Fruit fly (Drosophila melanogaster) whole organism, embryonic: ENCODE data around the gene Sbf.
A peak's percentile ranks its signal among the peaks of the same experiment; 100 is the strongest.

Experiments used
- CG10267 ChIP-seq: fragments of 200-800 bp; sonication (Bioruptor generic); optimal IDR thresholded peaks from 2 replicates; lab custom pipeline; 2018; ENCODE audit warnings: missing biosample characterization, mild to moderate bottlenecking, missing genetic modification characterization, moderate library complexity
- CG12299 ChIP-seq: fragments of 200-800 bp; sonication (Bioruptor generic); optimal IDR thresholded peaks from 2 replicates; lab custom pipeline; 2018; ENCODE audit warnings: missing biosample characterization, mild to moderate bottlenecking, missing genetic modification characterization
- CG13624 ChIP-seq: fragments of 200-800 bp; sonication (Bioruptor generic); optimal IDR thresholded peaks from 2 replicates; lab custom pipeline; 2016; ENCODE audit warnings: missing biosample characterization, missing genetic modification characterization
- CG14441 ChIP-seq: fragments of 200-800 bp; sonication (Bioruptor generic); IDR thresholded peaks from 2 replicates; pipeline ENCODE4 v1.3.6; 2022; ENCODE audit warnings: missing biosample characterization, missing genetic modification characterization
- CG1792 ChIP-seq: fragments of 200-800 bp; sonication (Bioruptor generic); optimal IDR thresholded peaks from 2 replicates; lab custom pipeline; 2016; ENCODE audit warnings: missing biosample characterization, missing genetic modification characterization
- CG33213 ChIP-seq: fragments of 200-800 bp; sonication (Bioruptor generic); optimal IDR thresholded peaks from 3 replicates; lab custom pipeline; 2016; ENCODE audit warnings: missing biosample characterization, missing genetic modification characterization
- CG34376 ChIP-seq: fragments of 200-800 bp; sonication (Bioruptor generic); optimal IDR thresholded peaks from 2 replicates; lab custom pipeline; 2018; ENCODE audit warnings: missing biosample characterization, mild to moderate bottlenecking, missing genetic modification characterization
- CG3995 ChIP-seq: fragments of 200-800 bp; sonication (Bioruptor generic); optimal IDR thresholded peaks from 3 replicates; lab custom pipeline; 2016; ENCODE audit warnings: missing biosample characterization, missing genetic modification characterization
- CG5953 ChIP-seq: fragments of 200-800 bp; sonication (Bioruptor generic); IDR thresholded peaks from 2 replicates; pipeline ENCODE4 v1.3.6; 2022; ENCODE audit warnings: missing biosample characterization, missing genetic modification characterization
- CG7271 ChIP-seq: fragments of 200-800 bp; sonication (Bioruptor generic); optimal IDR thresholded peaks from 2 replicates; lab custom pipeline; 2018; ENCODE audit warnings: missing biosample characterization, mild to moderate bottlenecking, missing genetic modification characterization, moderate library complexity
- CG7928 ChIP-seq: fragments of 200-800 bp; sonication (Bioruptor generic); optimal IDR thresholded peaks from 2 replicates; lab custom pipeline; 2017; ENCODE audit warnings: missing biosample characterization, mild to moderate bottlenecking, missing genetic modification characterization
- Dip2 ChIP-seq: fragments of 200-800 bp; sonication (Bioruptor generic); IDR thresholded peaks from 2 replicates; pipeline ENCODE4 v1.3.6; 2022; ENCODE audit warnings: missing biosample characterization, missing genetic modification characterization
- Dll ChIP-seq: fragments of 200-800 bp; sonication (Bioruptor generic); IDR thresholded peaks from 4 replicates; pipeline ENCODE4 v1.3.6; 2022; ENCODE audit warnings: missing biosample characterization, missing genetic modification characterization; ENCODE audit not compliant: partially characterized antibody
- HHEX ChIP-seq: fragments of 200-800 bp; sonication (Bioruptor generic); optimal IDR thresholded peaks from 3 replicates; lab custom pipeline; 2017; ENCODE audit warnings: missing biosample characterization, mild to moderate bottlenecking, missing genetic modification characterization, missing genetic modification reagents
- HLH54F ChIP-seq: fragments of 200-800 bp; sonication (Bioruptor generic); optimal IDR thresholded peaks from 3 replicates; lab custom pipeline; 2016; ENCODE audit warnings: missing biosample characterization, missing genetic modification characterization
- Hr3 ChIP-seq: fragments of 200-800 bp; sonication (Bioruptor generic); optimal IDR thresholded peaks from 3 replicates; lab custom pipeline; 2016; ENCODE audit warnings: missing biosample characterization, missing genetic modification characterization
- Oaz ChIP-seq: fragments of 200-800 bp; sonication (Bioruptor generic); IDR thresholded peaks from 2 replicates; pipeline ENCODE4 v1.3.6; 2022; ENCODE audit warnings: missing biosample characterization, missing genetic modification characterization
- Pdp1 ChIP-seq, 2 experiments: fragments of 200-800 bp; sonication (Bioruptor generic); optimal IDR thresholded peaks; 3 replicates each; lab custom pipeline; 2016; ENCODE audit warnings: missing biosample characterization in 2 of 2, missing genetic modification characterization in 2 of 2, mild to moderate bottlenecking in 1 of 2, moderate library complexity in 1 of 2
- Sin3A ChIP-seq: fragments of >200 bp; optimal IDR thresholded peaks from 2 replicates; lab custom pipeline; 2018
- Six4 ChIP-seq: fragments of 200-800 bp; sonication (Bioruptor generic); optimal IDR thresholded peaks from 2 replicates; lab custom pipeline; 2016; ENCODE audit warnings: missing biosample characterization, missing genetic modification characterization
- Stat92E ChIP-seq, 3 experiments: fragments of >200 bp in 2 of 3; fragments of 200-800 bp in 1 of 3; sonication (Bioruptor generic) in 1 of 3; optimal IDR thresholded peaks; 2 replicates each; lab custom pipeline; 2017 to 2019; ENCODE audit warnings: missing biosample characterization in 3 of 3, missing genetic modification characterization in 3 of 3, mild to moderate bottlenecking in 1 of 3, moderate library complexity in 1 of 3
- TFAM ChIP-seq: fragments of 200-800 bp; sonication (Bioruptor generic); optimal IDR thresholded peaks from 2 replicates; lab custom pipeline; 2017; ENCODE audit warnings: missing biosample characterization, missing genetic modification characterization, inconsistent platforms
- Tbp ChIP-seq: fragments of >200 bp; optimal IDR thresholded peaks from 2 replicates; lab custom pipeline; 2018; ENCODE audit warnings: missing biosample characterization, missing genetic modification characterization
- YL-1 ChIP-seq: fragments of 200-800 bp; sonication (Bioruptor generic); optimal IDR thresholded peaks from 3 replicates; lab custom pipeline; 2017; ENCODE audit warnings: missing biosample characterization, mild to moderate bottlenecking, missing genetic modification characterization
- ab ChIP-seq: fragments of 200-800 bp; sonication (Bioruptor generic); optimal IDR thresholded peaks from 2 replicates; lab custom pipeline; 2016; ENCODE audit warnings: missing biosample characterization, missing genetic modification characterization
- amos ChIP-seq: fragments of 200-800 bp; sonication (Bioruptor generic); IDR thresholded peaks from 2 replicates; pipeline ENCODE4 v1.3.6; 2022; ENCODE audit warnings: missing biosample characterization, missing genetic modification characterization; ENCODE audit not compliant: partially characterized antibody
- cas ChIP-seq: fragments of 200-800 bp; sonication (Bioruptor generic); IDR thresholded peaks from 2 replicates; pipeline ENCODE4 v1.3.6; 2022; ENCODE audit warnings: missing biosample characterization, missing genetic modification characterization
- cg ChIP-seq: fragments of 200-800 bp; sonication (Bioruptor generic); optimal IDR thresholded peaks from 3 replicates; lab custom pipeline; 2019; ENCODE audit warnings: missing biosample characterization, mild to moderate bottlenecking, missing genetic modification characterization, moderate library complexity
- crc ChIP-seq: fragments of 200-800 bp; sonication (Bioruptor generic); optimal IDR thresholded peaks from 2 replicates; lab custom pipeline; 2016; ENCODE audit warnings: missing biosample characterization, missing genetic modification characterization
- dpn ChIP-seq, 2 experiments: fragments of 200-800 bp; sonication (Bioruptor generic); optimal IDR thresholded peaks; 3 replicates each; lab custom pipeline; 2016; ENCODE audit warnings: missing biosample characterization in 2 of 2, missing genetic modification characterization in 2 of 2
- ems ChIP-seq: fragments of 200-800 bp; sonication (Bioruptor generic); optimal IDR thresholded peaks from 3 replicates; lab custom pipeline; 2016; ENCODE audit warnings: missing biosample characterization, missing genetic modification characterization
- ftz-f1 ChIP-seq: fragments of 200-800 bp; sonication (Bioruptor generic); optimal IDR thresholded peaks from 2 replicates; lab custom pipeline; 2016; ENCODE audit warnings: missing biosample characterization, missing genetic modification characterization
- inv ChIP-seq: fragments of 200-800 bp; sonication (Bioruptor generic); IDR thresholded peaks from 2 replicates; pipeline ENCODE4 v1.3.6; 2022; ENCODE audit warnings: missing biosample characterization, missing genetic modification characterization; ENCODE audit not compliant: partially characterized antibody
- lilli ChIP-seq: fragments of 200-800 bp; sonication (Bioruptor generic); optimal IDR thresholded peaks from 3 replicates; lab custom pipeline; 2016; ENCODE audit warnings: missing biosample characterization, missing genetic modification characterization
- lola ChIP-seq, 3 experiments: fragments of >200 bp in 2 of 3; fragments of 200-800 bp in 1 of 3; sonication (Bioruptor generic) in 1 of 3; optimal IDR thresholded peaks; 2 replicates each; lab custom pipeline; 2017 to 2019; ENCODE audit warnings: missing biosample characterization in 3 of 3, missing genetic modification characterization in 3 of 3, mild to moderate bottlenecking in 1 of 3, moderate library complexity in 1 of 3
- maf-S ChIP-seq: fragments of 200-800 bp; sonication (Bioruptor generic); optimal IDR thresholded peaks from 2 replicates; lab custom pipeline; 2016; ENCODE audit warnings: missing biosample characterization, missing genetic modification characterization
- nerfin-2 ChIP-seq: fragments of 200-800 bp; sonication (Bioruptor generic); IDR thresholded peaks from 2 replicates; pipeline ENCODE4 v1.3.6; 2022; ENCODE audit warnings: missing biosample characterization, missing genetic modification characterization; ENCODE audit not compliant: partially characterized antibody
- pros ChIP-seq: fragments of 200-800 bp; sonication (Bioruptor generic); optimal IDR thresholded peaks from 3 replicates; lab custom pipeline; 2019; ENCODE audit warnings: missing biosample characterization, mild to moderate bottlenecking, missing genetic modification characterization, moderate library complexity
- seq ChIP-seq: fragments of 200-800 bp; sonication (Bioruptor generic); IDR thresholded peaks from 2 replicates; pipeline ENCODE4 v1.3.6; 2022; ENCODE audit warnings: missing biosample characterization, missing genetic modification characterization
- sqz ChIP-seq: fragments of 200-800 bp; sonication (Bioruptor generic); optimal IDR thresholded peaks from 3 replicates; lab custom pipeline; 2018; ENCODE audit warnings: missing biosample characterization, mild to moderate bottlenecking, missing genetic modification characterization
- sr ChIP-seq: fragments of 200-800 bp; sonication (Bioruptor generic); IDR thresholded peaks from 3 replicates; pipeline ENCODE4 v1.3.6; 2022; ENCODE audit warnings: missing biosample characterization, missing genetic modification characterization
- trem ChIP-seq: fragments of 200-800 bp; optimal IDR thresholded peaks from 3 replicates; lab custom pipeline; 2019; ENCODE audit warnings: missing biosample characterization, mild to moderate bottlenecking, missing genetic modification characterization, moderate library complexity
- trh ChIP-seq: fragments of 200-800 bp; sonication (Bioruptor generic); optimal IDR thresholded peaks from 2 replicates; lab custom pipeline; 2016; ENCODE audit warnings: missing biosample characterization, missing genetic modification characterization
- tup ChIP-seq: fragments of 200-800 bp; sonication (Bioruptor generic); optimal IDR thresholded peaks from 2 replicates; lab custom pipeline; 2016; ENCODE audit warnings: missing biosample characterization, mild to moderate bottlenecking, missing genetic modification characterization, moderate library complexity
- twi ChIP-seq: fragments of 200-800 bp; optimal IDR thresholded peaks from 2 replicates; lab custom pipeline; 2019; ENCODE audit warnings: missing biosample characterization, mild to moderate bottlenecking, missing genetic modification characterization, moderate library complexity
- zen2 ChIP-seq: fragments of 200-800 bp; sonication (Bioruptor generic); IDR thresholded peaks from 3 replicates; pipeline ENCODE4 v1.3.6; 2022; ENCODE audit warnings: missing biosample characterization, missing genetic modification characterization; ENCODE audit not compliant: partially characterized antibody
- zfh2 ChIP-seq: fragments of 200-800 bp; sonication (Bioruptor generic); optimal IDR thresholded peaks from 2 replicates; lab custom pipeline; 2016; ENCODE audit warnings: missing biosample characterization, missing genetic modification characterization

The Sbf gene

DNA sequence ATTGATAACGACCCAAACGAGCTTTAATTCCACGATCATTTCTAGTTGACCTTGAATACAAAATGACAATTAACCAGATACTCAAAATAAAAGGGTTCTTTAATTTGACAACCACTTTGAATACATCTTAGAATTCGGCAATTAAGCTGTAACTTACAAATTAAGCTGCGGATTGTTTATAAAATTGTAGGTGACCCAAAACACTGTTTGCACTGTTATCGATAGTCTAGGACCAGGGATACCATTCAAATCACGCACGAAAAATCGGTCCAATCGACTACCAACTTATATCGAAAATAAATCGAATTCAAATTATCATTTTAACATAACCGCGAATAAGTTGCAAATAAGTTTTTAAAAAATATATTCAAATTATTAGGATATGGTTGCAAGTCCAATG, 25.5 kb upstream of the Sbf start, which contains the start of gene Kyat (continued):
- TF ChIP-seq Dll (GFP tag; lab: Robert Waterston, UW) (peak; percentile 97), inv (GFP tag; lab: Robert Waterston, UW) (peak; percentile 96), seq (no peak), nerfin-2 (GFP tag; lab: Robert Waterston, UW) (peak; percentile 95), Six4 (GFP tag; lab: Kevin White, UChicago) (no peak), lilli (GFP tag; lab: Kevin White, UChicago) (peak; percentile 28), trh (no peak), Oaz (GFP tag; lab: Robert Waterston, UW) (no peak), CG13624 (GFP tag; lab: Kevin White, UChicago) (no peak), Hr3 (peak; percentile 55), tup (GFP tag; lab: Kevin White, UChicago) (no peak), maf-S (no peak), CG14441 (GFP tag; lab: Robert Waterston, UW) (no peak), CG3995 (peak; percentile 83), twi (tag; lab: Kevin White, UChicago) (no peak), pros (no peak), CG5953 (GFP tag; lab: Robert Waterston, UW) (no peak), cas (GFP tag; lab: Robert Waterston, UW) (no peak; the same call in 1 of the 2 replicates), sr (GFP tag; lab: Robert Waterston, UW) (no peak), sqz (GFP tag; lab: Kevin White, UChicago) (no peak), zen2 (GFP tag; lab: Robert Waterston, UW) (peak; percentile 98), CG34376 (no peak), YL-1 (GFP tag; lab: Kevin White, UChicago) (peak; percentile 69), CG10267 (peak; percentile 80), amos (GFP tag; lab: Robert Waterston, UW) (peak; percentile 99), lola (GFP tag; optimal IDR thresholded peaks at IDR 0.05; lab: Kevin White, UChicago) (peak in 1 of 3 experiments; percentile 7), HHEX (GFP tag; lab: Kevin White, UChicago) (no peak), TFAM (GFP tag; lab: Kevin White, UChicago) (no peak), CG12299 (no peak), CG33213 (GFP tag; lab: Kevin White, UChicago) (peak; percentile 4), crc (no peak), HLH54F (GFP tag; lab: Kevin White, UChicago) (no peak), cg (GFP tag; lab: Kevin White, UChicago) (peak; percentile 29), ftz-f1 (peak; percentile 88), CG7928 (GFP tag; lab: Kevin White, UChicago) (peak; percentile 92), Sin3A (lab: Kevin White, UChicago) (no peak), trem (tag; lab: Kevin White, UChicago) (peak; percentile 64)

DNA sequence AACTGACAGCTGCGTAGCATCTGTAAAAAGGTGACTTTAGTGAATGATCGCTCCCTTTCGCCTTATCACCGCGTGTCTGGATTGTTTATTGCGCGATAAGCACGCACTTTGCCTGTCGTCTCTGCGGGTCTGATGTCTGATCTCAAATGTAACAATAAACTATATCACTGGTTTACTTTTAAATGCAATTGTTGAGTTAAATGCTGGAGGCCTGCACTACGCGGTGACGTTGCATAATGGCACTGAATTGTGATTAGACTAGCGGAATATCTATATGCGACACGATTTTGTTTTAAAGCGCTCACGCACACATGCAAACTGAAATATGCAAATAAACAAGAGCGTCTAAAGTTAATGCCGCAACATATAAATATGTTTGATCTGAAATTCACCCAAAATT, 25.1 kb upstream of the Sbf start:
- no peak for TF ChIP-seq CG1792 (GFP tag; lab: Kevin White, UChicago)
- no peak for TF ChIP-seq CG7271 (tag; lab: Kevin White, UChicago)
- no peak for TF ChIP-seq zfh2 (GFP tag; lab: Kevin White, UChicago)
- peak in 1 of 2 experiments; percentile 88 for TF ChIP-seq Pdp1 (GFP tag; optimal IDR thresholded peaks at IDR 0.05; lab: Kevin White, UChicago)
- no peak for TF ChIP-seq Stat92E (GFP tag; optimal IDR thresholded peaks at IDR 0.05; lab: Kevin White, UChicago)
- no peak for TF ChIP-seq dpn (GFP tag; optimal IDR thresholded peaks at IDR 0.05; lab: Kevin White, UChicago)
- TF ChIP-seq CG3995, result peak; percentile 43
- peak; percentile 41 for TF ChIP-seq cg (GFP tag; lab: Kevin White, UChicago)
- no peak for TF ChIP-seq ems (GFP tag; lab: Kevin White, UChicago)
- no peak for TF ChIP-seq Tbp (GFP tag; lab: Kevin White, UChicago)
- no peak for TF ChIP-seq ab (GFP tag; lab: Kevin White, UChicago)
- no peak for TF ChIP-seq Dip2
